Worm (Caenorhabditis elegans): ENCODE results near the gene Y73B6BL.288.

ce11 chrIV:6388550-6388949 is 46.2 kb upstream of the Y73B6BL.288 start:
- no peak for TF ChIP-seq him-1 (tag; optimal IDR thresholded peaks at IDR 0.05)
- no peak for TF ChIP-seq W03F9.2 (tag; optimal IDR thresholded peaks at IDR 0.05)

All from whole organism, L4/young adult.